Worm (Caenorhabditis elegans) whole organism, L1 larva: ENCODE measurements around the gene T14A8.2.

Source experiments
- C04F5.9 ChIP-seq: sonication (generic microtip); optimal IDR thresholded peaks from 2 replicates; lab custom pipeline; 2016; ENCODE audit warnings: missing genetic modification characterization, missing compliant biosample characterization
- C16A3.4 ChIP-seq: fragments of 150-350 bp; optimal IDR thresholded peaks from 2 replicates; lab custom pipeline; 2014; ENCODE audit warnings: missing biosample characterization, missing genetic modification characterization
- C34B4.2 ChIP-seq: sonication (generic microtip); optimal IDR thresholded peaks from 2 replicates; lab custom pipeline; 2017; ENCODE audit warnings: mild to moderate bottlenecking, missing genetic modification characterization, missing compliant biosample characterization
- aha-1 ChIP-seq: fragments of 150-350 bp; optimal IDR thresholded peaks from 2 replicates; lab custom pipeline; 2014; ENCODE audit warnings: missing biosample characterization, missing genetic modification characterization
- aly-2 ChIP-seq: fragments of 150-350 bp; optimal IDR thresholded peaks from 2 replicates; lab custom pipeline; 2014; ENCODE audit warnings: missing biosample characterization, missing genetic modification characterization
- blmp-1 ChIP-seq: fragments of 150-350 bp; optimal IDR thresholded peaks from 2 replicates; lab custom pipeline; 2014; ENCODE audit warnings: missing biosample characterization, missing genetic modification characterization
- ceh-63 ChIP-seq: fragments of 200-800 bp; sonication (Bioruptor generic); optimal IDR thresholded peaks from 2 replicates; lab custom pipeline; 2018; ENCODE audit warnings: mild to moderate bottlenecking, missing genetic modification characterization, missing compliant biosample characterization
- ceh-8 ChIP-seq: fragments of 200-800 bp; sonication (Bioruptor generic); optimal IDR thresholded peaks from 2 replicates; lab custom pipeline; 2018; ENCODE audit warnings: mild to moderate bottlenecking, missing genetic modification characterization, moderate library complexity, missing compliant biosample characterization
- ceh-90 ChIP-seq: sonication (generic microtip); optimal IDR thresholded peaks from 2 replicates; lab custom pipeline; 2016; ENCODE audit warnings: missing genetic modification characterization, missing compliant biosample characterization
- dpl-1 ChIP-seq, 3 experiments: fragments of 150-350 bp in 2 of 3; sonication (generic microtip) in 1 of 3; optimal IDR thresholded peaks; 2 replicates each; lab custom pipeline; 2014 to 2017; ENCODE audit warnings: missing biosample characterization in 3 of 3, missing genetic modification characterization in 3 of 3, missing genetic modification reagents in 3 of 3
- dsc-1 ChIP-seq: sonication (generic microtip); optimal IDR thresholded peaks from 2 replicates; lab custom pipeline; 2016; ENCODE audit warnings: mild to moderate bottlenecking, missing genetic modification characterization, missing compliant biosample characterization
- efl-3 ChIP-seq: fragments of 200-800 bp; sonication (Bioruptor generic); optimal IDR thresholded peaks from 2 replicates; lab custom pipeline; 2018; ENCODE audit warnings: mild to moderate bottlenecking, missing genetic modification characterization, missing compliant biosample characterization
- elt-3 ChIP-seq, 6 experiments: fragments of 150-350 bp in 1 of 6; sonication (generic microtip); optimal IDR thresholded peaks; 2 replicates each; lab custom pipeline; 2017 to 2018; ENCODE audit warnings: missing biosample characterization in 6 of 6, missing genetic modification characterization in 6 of 6, inconsistent platforms in 1 of 6
- ets-5 ChIP-seq: fragments of 200-800 bp; sonication (Bioruptor generic); IDR thresholded peaks from 2 replicates; pipeline ENCODE4 v1.3.6; 2022; ENCODE audit warnings: missing genetic modification characterization, missing compliant biosample characterization
- fkh-10 ChIP-seq: sonication (generic microtip); optimal IDR thresholded peaks from 2 replicates; lab custom pipeline; 2017; ENCODE audit warnings: missing biosample characterization, missing genetic modification reagents, missing genetic modification characterization
- fkh-4 ChIP-seq: sonication (generic microtip); optimal IDR thresholded peaks from 2 replicates; lab custom pipeline; 2016; ENCODE audit warnings: missing compliant biosample characterization, missing genetic modification characterization, borderline replicate concordance
- fkh-8 ChIP-seq: sonication (generic microtip); optimal IDR thresholded peaks from 2 replicates; lab custom pipeline; 2016; ENCODE audit warnings: mild to moderate bottlenecking, missing genetic modification characterization, missing compliant biosample characterization
- fos-1 ChIP-seq: fragments of 150-350 bp; optimal IDR thresholded peaks from 2 replicates; lab custom pipeline; 2014; ENCODE audit warnings: missing biosample characterization, missing genetic modification characterization
- grh-1 ChIP-seq: fragments of 200-800 bp; sonication (Bioruptor generic); IDR thresholded peaks from 2 replicates; pipeline ENCODE4 v1.3.6; 2022; ENCODE audit warnings: missing genetic modification reagents, missing genetic modification characterization, missing compliant biosample characterization
- hpl-2 ChIP-seq: fragments of 150-350 bp; optimal IDR thresholded peaks from 2 replicates; lab custom pipeline; 2014; ENCODE audit warnings: missing biosample characterization, missing genetic modification reagents, missing genetic modification characterization
- isw-1 ChIP-seq: fragments of 200-800 bp; sonication (Bioruptor generic); IDR thresholded peaks from 2 replicates; pipeline ENCODE4 v1.3.6; 2022; ENCODE audit warnings: missing genetic modification characterization, missing compliant biosample characterization
- lin-14 ChIP-seq: fragments of 200-800 bp; sonication (Bioruptor generic); optimal IDR thresholded peaks from 2 replicates; lab custom pipeline; 2018; ENCODE audit warnings: mild to moderate bottlenecking, missing genetic modification characterization, moderate library complexity, missing compliant biosample characterization
- lin-15B ChIP-seq: fragments of 150-350 bp; sonication (generic microtip); optimal IDR thresholded peaks from 3 replicates; lab custom pipeline; 2014; ENCODE audit warnings: missing biosample characterization, missing genetic modification characterization
- lin-35 ChIP-seq, 2 experiments: fragments of 150-350 bp; optimal IDR thresholded peaks; 2 replicates each; lab custom pipeline; 2014; ENCODE audit warnings: missing biosample characterization in 2 of 2, missing genetic modification characterization in 2 of 2, missing genetic modification reagents in 2 of 2
- lin-39 ChIP-seq: fragments of 150-350 bp; optimal IDR thresholded peaks from 2 replicates; lab custom pipeline; 2014; ENCODE audit warnings: missing biosample characterization, missing genetic modification reagents, missing genetic modification characterization
- lir-3 ChIP-seq: sonication (generic microtip); optimal IDR thresholded peaks from 2 replicates; lab custom pipeline; 2016; ENCODE audit warnings: mild to moderate bottlenecking, missing genetic modification characterization, moderate library complexity, missing compliant biosample characterization; ENCODE audit not compliant: poor library complexity
- mdl-1 ChIP-seq, 2 experiments: fragments of 150-350 bp; optimal IDR thresholded peaks; 2 replicates each; lab custom pipeline; 2014 to 2017; ENCODE audit warnings: missing biosample characterization in 2 of 2, missing genetic modification characterization in 2 of 2, inconsistent platforms in 1 of 2
- mef-2 ChIP-seq: fragments of 150-350 bp; optimal IDR thresholded peaks from 2 replicates; lab custom pipeline; 2014; ENCODE audit warnings: missing biosample characterization, missing genetic modification characterization
- mep-1 ChIP-seq: fragments of 150-350 bp; optimal IDR thresholded peaks from 2 replicates; lab custom pipeline; 2014; ENCODE audit warnings: missing biosample characterization, missing genetic modification characterization
- nhr-11 ChIP-seq: fragments of 150-350 bp; optimal IDR thresholded peaks from 2 replicates; lab custom pipeline; 2014; ENCODE audit warnings: missing biosample characterization, missing genetic modification characterization
- nhr-19 ChIP-seq: fragments of 200-800 bp; sonication (Bioruptor generic); conservative IDR thresholded peaks from 2 replicates; pipeline ENCODE4 v1.3.6; 2022; ENCODE audit warnings: missing genetic modification characterization, missing compliant biosample characterization
- nhr-47 ChIP-seq: sonication (generic microtip); optimal IDR thresholded peaks from 2 replicates; lab custom pipeline; 2016; ENCODE audit warnings: mild to moderate bottlenecking, missing genetic modification characterization, moderate library complexity, missing compliant biosample characterization
- nhr-76 ChIP-seq: sonication (generic microtip); optimal IDR thresholded peaks from 2 replicates; lab custom pipeline; 2017; ENCODE audit warnings: missing biosample characterization, missing genetic modification characterization
- nhr-77 ChIP-seq: fragments of 150-350 bp; optimal IDR thresholded peaks from 2 replicates; lab custom pipeline; 2014; ENCODE audit warnings: missing biosample characterization, missing genetic modification characterization
- nhr-84 ChIP-seq: sonication (generic microtip); optimal IDR thresholded peaks from 2 replicates; lab custom pipeline; 2017; ENCODE audit warnings: missing biosample characterization, missing genetic modification characterization
- nhr-85 ChIP-seq: sonication (generic microtip); peaks from one replicate; lab custom pipeline; 2016; ENCODE audit warnings: missing genetic modification characterization, inconsistent platforms, missing compliant biosample characterization
- pag-3 ChIP-seq: sonication (generic microtip); optimal IDR thresholded peaks from 2 replicates; lab custom pipeline; 2017; ENCODE audit warnings: missing genetic modification characterization, mild to moderate bottlenecking, missing compliant biosample characterization, antibody characterized with exemption, borderline replicate concordance; ENCODE audit not compliant: insufficient read depth
- pax-3 ChIP-seq: fragments of 200-800 bp; sonication (Bioruptor generic); optimal IDR thresholded peaks from 2 replicates; lab custom pipeline; 2018; ENCODE audit warnings: mild to moderate bottlenecking, missing genetic modification characterization, moderate library complexity, missing compliant biosample characterization
- rnt-1 ChIP-seq: sonication (generic microtip); optimal IDR thresholded peaks from 2 replicates; lab custom pipeline; 2016; ENCODE audit warnings: mild to moderate bottlenecking, missing genetic modification characterization, moderate library complexity, missing compliant biosample characterization
- skn-1 ChIP-seq: fragments of 150-350 bp; optimal IDR thresholded peaks from 2 replicates; lab custom pipeline; 2014; ENCODE audit warnings: missing biosample characterization, missing genetic modification characterization
- snu-23 ChIP-seq: sonication (generic microtip); optimal IDR thresholded peaks from 2 replicates; lab custom pipeline; 2016; ENCODE audit warnings: missing genetic modification characterization, missing compliant biosample characterization
- sup-37 ChIP-seq: fragments of 200-800 bp; sonication (Bioruptor generic); optimal IDR thresholded peaks from 2 replicates; lab custom pipeline; 2018; ENCODE audit warnings: mild to moderate bottlenecking, missing genetic modification characterization, missing compliant biosample characterization
- swsn-7 ChIP-seq: sonication (generic microtip); optimal IDR thresholded peaks from 2 replicates; lab custom pipeline; 2016; ENCODE audit warnings: missing genetic modification characterization, missing compliant biosample characterization
- tbx-2 ChIP-seq: sonication (generic microtip); optimal IDR thresholded peaks from 2 replicates; lab custom pipeline; 2016; ENCODE audit warnings: missing genetic modification characterization, missing compliant biosample characterization
- unc-130 ChIP-seq: fragments of 150-350 bp; optimal IDR thresholded peaks from 2 replicates; lab custom pipeline; 2017; ENCODE audit warnings: missing biosample characterization, missing genetic modification characterization, inconsistent platforms
- unc-30 ChIP-seq: sonication (generic microtip); optimal IDR thresholded peaks from 2 replicates; lab custom pipeline; 2017; ENCODE audit warnings: missing biosample characterization, missing genetic modification characterization
- unc-86 ChIP-seq: sonication (generic microtip); optimal IDR thresholded peaks from 2 replicates; lab custom pipeline; 2016; ENCODE audit warnings: missing genetic modification characterization, missing compliant biosample characterization
- vab-15 ChIP-seq: sonication (generic microtip); optimal IDR thresholded peaks from 2 replicates; lab custom pipeline; 2017; ENCODE audit warnings: missing genotype, mild to moderate bottlenecking, missing genetic modification characterization, missing compliant biosample characterization
- zag-1 ChIP-seq: fragments of 150-350 bp; optimal IDR thresholded peaks from 2 replicates; lab custom pipeline; 2014; ENCODE audit warnings: missing biosample characterization, missing genetic modification characterization
- ztf-11 ChIP-seq, 2 experiments: sonication (generic microtip); optimal IDR thresholded peaks; 2 replicates each; lab custom pipeline; 2016 to 2017; ENCODE audit warnings: missing genetic modification characterization in 2 of 2, missing biosample characterization in 1 of 2, missing compliant biosample characterization in 1 of 2
- ztf-4 ChIP-seq: fragments of 150-350 bp; optimal IDR thresholded peaks from 2 replicates; lab custom pipeline; 2014; ENCODE audit warnings: missing biosample characterization, missing genetic modification characterization

Gene T14A8.2

DNA sequence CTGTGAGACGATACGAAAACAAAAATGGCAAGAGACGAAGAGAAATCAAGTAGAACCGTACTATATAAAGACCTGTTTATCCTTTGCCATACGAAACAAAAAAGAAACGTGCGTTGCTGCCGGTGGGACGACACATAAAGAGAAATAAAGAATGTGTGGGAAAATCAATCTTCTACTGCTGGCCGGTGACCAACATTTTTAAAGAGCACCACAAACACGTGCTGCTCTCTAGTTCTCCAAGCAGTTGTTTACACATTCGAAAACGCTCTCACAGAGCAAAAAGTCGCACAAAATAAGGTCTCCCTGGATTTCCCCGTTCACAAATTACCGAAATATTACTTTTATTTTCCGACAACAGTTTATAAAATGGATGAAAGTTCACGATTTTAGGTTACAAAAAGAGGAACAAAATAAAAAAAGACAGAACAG lies 32.9 kb downstream of the T14A8.2 start, which contains the start of gene imp-3 (continued):
- TF ChIP-seq rnt-1 (tag; lab: Kevin White, UChicago) (peak; percentile 31), nhr-47 (peak; percentile 66), elt-3 (tag; optimal IDR thresholded peaks at IDR 0.05; lab: Kevin White, UChicago) (peak in 3 of 6 experiments; percentile 12 to 56 (median 15)), fos-1 (no peak), dpl-1 (GFP tag; optimal IDR thresholded peaks at IDR 0.05; lab: Kevin White, UChicago) (peak in 2 of 3 experiments; percentile 31 to 41), vab-15 (tag; lab: Kevin White, UChicago) (no peak), zag-1 (no peak), nhr-84 (tag; lab: Kevin White, UChicago) (no peak), lin-35 (GFP tag; optimal IDR thresholded peaks at IDR 0.05; lab: Kevin White, UChicago) (peak; percentile 13 to 62), pax-3 (tag; lab: Kevin White, UChicago) (no peak), C34B4.2 (tag; lab: Kevin White, UChicago) (no peak), ets-5 (GFP tag; lab: Robert Waterston, UW) (no peak), nhr-76 (tag; lab: Kevin White, UChicago) (no peak), grh-1 (GFP tag; lab: Robert Waterston, UW) (0 out of 2 replicates have a peak, but pooled peaks have one; percentile 25), aly-2 (peak; percentile 16), ztf-4 (tag; lab: Kevin White, UChicago) (peak; percentile 36), aha-1 (tag; lab: Kevin White, UChicago) (no peak), lin-15B (tag; lab: Kevin White, UChicago) (no peak), C16A3.4 (tag; lab: Kevin White, UChicago) (no peak), ceh-8 (GFP tag; lab: Kevin White, UChicago) (no peak), mep-1 (tag; lab: Kevin White, UChicago) (no peak), ceh-90 (tag; lab: Kevin White, UChicago) (no peak), efl-3 (no peak), fkh-4 (tag; lab: Kevin White, UChicago) (no peak), fkh-10 (GFP tag; lab: Kevin White, UChicago) (no peak), pag-3 (tag; lab: Kevin White, UChicago) (no peak), unc-30 (no peak), swsn-7 (tag; lab: Kevin White, UChicago) (no peak), unc-86 (tag; lab: Kevin White, UChicago) (no peak), ceh-63 (GFP tag; lab: Kevin White, UChicago) (no peak), C04F5.9 (tag; lab: Kevin White, UChicago) (no peak)

DNA sequence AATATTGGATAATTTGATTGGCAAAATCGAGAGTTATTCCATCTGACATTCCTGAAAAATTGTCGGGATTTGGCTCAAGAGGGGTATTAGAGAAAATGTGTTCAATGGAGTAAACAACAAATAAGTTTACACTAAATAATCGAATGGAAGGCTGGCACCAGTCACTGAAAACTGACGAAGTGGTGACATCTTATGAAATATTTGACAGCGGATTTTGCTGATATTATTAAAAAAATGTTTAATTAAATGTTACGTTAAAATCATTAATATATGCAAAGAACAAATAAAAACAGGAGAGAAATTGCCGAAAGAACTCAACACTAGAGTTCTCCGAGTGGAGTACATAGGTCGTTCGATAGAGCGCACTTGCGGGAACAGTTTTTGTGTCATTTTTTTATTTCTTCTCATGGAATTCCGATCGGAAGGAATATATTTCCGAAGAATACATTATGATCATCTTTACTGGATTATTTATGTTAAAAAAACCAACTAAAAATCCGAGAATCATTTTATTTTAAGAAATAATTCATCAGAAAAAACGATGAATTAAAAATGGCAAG lies 36.8 kb downstream of the T14A8.2 start, which contains the start of gene tag-322:
tag-322 (minus strand) TSS at position 51 of the 560 bp plus-strand sequence.
- TF ChIP-seq dsc-1 (tag; lab: Kevin White, UChicago) (peak; percentile 75), fkh-8 (tag; lab: Kevin White, UChicago) (peak; percentile 16), fkh-10 (GFP tag; lab: Kevin White, UChicago) (no peak), pax-3 (tag; lab: Kevin White, UChicago) (no peak), nhr-47 (peak; percentile 80), isw-1 (GFP tag; lab: Robert Waterston, UW) (peak; percentile 15; the same call in 1 of the 2 replicates), lin-14 (peak; percentile 75), nhr-11 (tag; lab: Kevin White, UChicago) (peak; percentile 27), lin-39 (tag; lab: Kevin White, UChicago) (no peak), sup-37 (no peak), snu-23 (GFP tag; lab: Kevin White, UChicago) (peak; percentile 83), skn-1 (peak; percentile 68), blmp-1 (peak; percentile 51), dpl-1 (GFP tag; optimal IDR thresholded peaks at IDR 0.05; lab: Kevin White, UChicago) (peak; percentile 53 to 74 (median 72)), nhr-77 (peak; percentile 31), hpl-2 (no peak), tbx-2 (tag; lab: Kevin White, UChicago) (peak; percentile 65), unc-130 (peak; percentile 20), mdl-1 (tag; optimal IDR thresholded peaks at IDR 0.05; lab: Kevin White, UChicago) (peak in 1 of 2 experiments; percentile 32), mef-2 (no peak), nhr-85 (tag; lab: Kevin White, UChicago) (peak; percentile 83), lir-3 (tag; lab: Kevin White, UChicago) (peak; percentile 50), nhr-19 (GFP tag; lab: Robert Waterston, UW) (peak; percentile 62), C34B4.2 (tag; lab: Kevin White, UChicago) (no peak), lin-15B (tag; lab: Kevin White, UChicago) (peak; percentile 76), rnt-1 (tag; lab: Kevin White, UChicago) (peak; percentile 73), ztf-11 (tag; optimal IDR thresholded peaks at IDR 0.05; lab: Kevin White, UChicago) (peak in 1 of 2 experiments; percentile 30)
